Worm (Caenorhabditis elegans) whole organism, L1 larva: ENCODE measurements around the gene col-69.

ENCODE experiments used
- alr-1 ChIP-seq: fragments of 200-800 bp; sonication (Bioruptor generic); optimal IDR thresholded peaks from 2 replicates; lab custom pipeline; 2018; ENCODE audit warnings: borderline replicate concordance, mild to moderate bottlenecking, missing genetic modification characterization, missing compliant biosample characterization
- ama-1 ChIP-seq: fragments of 150-350 bp; optimal IDR thresholded peaks from 2 replicates; lab custom pipeline; 2014
- ceh-63 ChIP-seq: fragments of 200-800 bp; sonication (Bioruptor generic); optimal IDR thresholded peaks from 2 replicates; lab custom pipeline; 2018; ENCODE audit warnings: mild to moderate bottlenecking, missing genetic modification characterization, missing compliant biosample characterization
- ces-1 ChIP-seq: fragments of 150-350 bp; optimal IDR thresholded peaks from 2 replicates; lab custom pipeline; 2014; ENCODE audit warnings: missing biosample characterization, missing genetic modification reagents, missing genetic modification characterization
- efl-3 ChIP-seq: fragments of 200-800 bp; sonication (Bioruptor generic); optimal IDR thresholded peaks from 2 replicates; lab custom pipeline; 2018; ENCODE audit warnings: mild to moderate bottlenecking, missing genetic modification characterization, missing compliant biosample characterization
- egl-13 ChIP-seq: sonication (generic microtip); optimal IDR thresholded peaks from 2 replicates; lab custom pipeline; 2016; ENCODE audit warnings: missing genotype, missing genetic modification reagents, missing genetic modification characterization, missing compliant biosample characterization
- egl-27 ChIP-seq, 2 experiments: fragments of 150-350 bp in 1 of 2; sonication (generic microtip); optimal IDR thresholded peaks; 3 replicates each; lab custom pipeline; 2017 to 2018; ENCODE audit warnings: missing biosample characterization in 2 of 2, missing genetic modification characterization in 2 of 2, missing genetic modification reagents in 2 of 2
- elt-2 ChIP-seq: sonication (generic microtip); optimal IDR thresholded peaks from 2 replicates; lab custom pipeline; 2016; ENCODE audit warnings: missing genetic modification characterization, mild to moderate bottlenecking, inconsistent platforms, missing compliant biosample characterization, missing genetic modification reagents
- elt-3 ChIP-seq, 6 experiments: fragments of 150-350 bp in 1 of 6; sonication (generic microtip); optimal IDR thresholded peaks; 2 replicates each; lab custom pipeline; 2017 to 2018; ENCODE audit warnings: missing biosample characterization in 6 of 6, missing genetic modification characterization in 6 of 6, inconsistent platforms in 1 of 6
- fkh-10 ChIP-seq: sonication (generic microtip); optimal IDR thresholded peaks from 2 replicates; lab custom pipeline; 2017; ENCODE audit warnings: missing biosample characterization, missing genetic modification reagents, missing genetic modification characterization
- hlh-17 ChIP-seq: fragments of 200-800 bp; sonication (Bioruptor generic); optimal IDR thresholded peaks from 2 replicates; lab custom pipeline; 2018; ENCODE audit warnings: missing genetic modification characterization, mild to moderate bottlenecking, missing compliant biosample characterization, moderate library complexity, borderline replicate concordance
- hpl-2 ChIP-seq: fragments of 150-350 bp; optimal IDR thresholded peaks from 2 replicates; lab custom pipeline; 2014; ENCODE audit warnings: missing biosample characterization, missing genetic modification reagents, missing genetic modification characterization
- jun-1 ChIP-seq: fragments of 150-350 bp; optimal IDR thresholded peaks from 2 replicates; lab custom pipeline; 2014; ENCODE audit warnings: missing biosample characterization, missing genetic modification reagents, missing genetic modification characterization
- lin-13 ChIP-seq: fragments of 150-350 bp; optimal IDR thresholded peaks from 2 replicates; lab custom pipeline; 2014; ENCODE audit warnings: missing biosample characterization, missing genetic modification reagents, missing genetic modification characterization
- lin-39 ChIP-seq: fragments of 150-350 bp; optimal IDR thresholded peaks from 2 replicates; lab custom pipeline; 2014; ENCODE audit warnings: missing biosample characterization, missing genetic modification reagents, missing genetic modification characterization
- nhr-12 ChIP-seq: sonication (generic microtip); optimal IDR thresholded peaks from 2 replicates; lab custom pipeline; 2017; ENCODE audit warnings: missing biosample characterization, missing genetic modification characterization
- nhr-237 ChIP-seq: fragments of 150-350 bp; optimal IDR thresholded peaks from 2 replicates; lab custom pipeline; 2014; ENCODE audit warnings: missing biosample characterization, missing genetic modification characterization
- nhr-71 ChIP-seq: sonication (generic microtip); optimal IDR thresholded peaks from 2 replicates; lab custom pipeline; 2016; ENCODE audit warnings: mild to moderate bottlenecking, missing genetic modification characterization, moderate library complexity, missing compliant biosample characterization
- nhr-76 ChIP-seq: sonication (generic microtip); optimal IDR thresholded peaks from 2 replicates; lab custom pipeline; 2017; ENCODE audit warnings: missing biosample characterization, missing genetic modification characterization
- nhr-77 ChIP-seq: fragments of 150-350 bp; optimal IDR thresholded peaks from 2 replicates; lab custom pipeline; 2014; ENCODE audit warnings: missing biosample characterization, missing genetic modification characterization
- nhr-84 ChIP-seq: sonication (generic microtip); optimal IDR thresholded peaks from 2 replicates; lab custom pipeline; 2017; ENCODE audit warnings: missing biosample characterization, missing genetic modification characterization
- nhr-90 ChIP-seq: sonication (generic microtip); optimal IDR thresholded peaks from 2 replicates; lab custom pipeline; 2016; ENCODE audit warnings: mild to moderate bottlenecking, missing genetic modification characterization, missing compliant biosample characterization; ENCODE audit not compliant: poor library complexity
- pag-3 ChIP-seq: sonication (generic microtip); optimal IDR thresholded peaks from 2 replicates; lab custom pipeline; 2017; ENCODE audit warnings: missing genetic modification characterization, mild to moderate bottlenecking, missing compliant biosample characterization, antibody characterized with exemption, borderline replicate concordance; ENCODE audit not compliant: insufficient read depth
- pax-3 ChIP-seq: fragments of 200-800 bp; sonication (Bioruptor generic); optimal IDR thresholded peaks from 2 replicates; lab custom pipeline; 2018; ENCODE audit warnings: mild to moderate bottlenecking, missing genetic modification characterization, moderate library complexity, missing compliant biosample characterization
- snu-23 ChIP-seq: sonication (generic microtip); optimal IDR thresholded peaks from 2 replicates; lab custom pipeline; 2016; ENCODE audit warnings: missing genetic modification characterization, missing compliant biosample characterization
- sup-37 ChIP-seq: fragments of 200-800 bp; sonication (Bioruptor generic); optimal IDR thresholded peaks from 2 replicates; lab custom pipeline; 2018; ENCODE audit warnings: mild to moderate bottlenecking, missing genetic modification characterization, missing compliant biosample characterization
- swsn-7 ChIP-seq: sonication (generic microtip); optimal IDR thresholded peaks from 2 replicates; lab custom pipeline; 2016; ENCODE audit warnings: missing genetic modification characterization, missing compliant biosample characterization
- tlp-1 ChIP-seq: fragments of 150-350 bp; optimal IDR thresholded peaks from 2 replicates; lab custom pipeline; 2014; ENCODE audit warnings: missing biosample characterization, missing genetic modification characterization
- unc-130 ChIP-seq: fragments of 150-350 bp; optimal IDR thresholded peaks from 2 replicates; lab custom pipeline; 2017; ENCODE audit warnings: missing biosample characterization, missing genetic modification characterization, inconsistent platforms
- unc-30 ChIP-seq: sonication (generic microtip); optimal IDR thresholded peaks from 2 replicates; lab custom pipeline; 2017; ENCODE audit warnings: missing biosample characterization, missing genetic modification characterization
- unc-86 ChIP-seq: sonication (generic microtip); optimal IDR thresholded peaks from 2 replicates; lab custom pipeline; 2016; ENCODE audit warnings: missing genetic modification characterization, missing compliant biosample characterization
- vab-15 ChIP-seq: sonication (generic microtip); optimal IDR thresholded peaks from 2 replicates; lab custom pipeline; 2017; ENCODE audit warnings: missing genotype, mild to moderate bottlenecking, missing genetic modification characterization, missing compliant biosample characterization
- ztf-4 ChIP-seq: fragments of 150-350 bp; optimal IDR thresholded peaks from 2 replicates; lab custom pipeline; 2014; ENCODE audit warnings: missing biosample characterization, missing genetic modification characterization

The col-69 gene

DNA sequence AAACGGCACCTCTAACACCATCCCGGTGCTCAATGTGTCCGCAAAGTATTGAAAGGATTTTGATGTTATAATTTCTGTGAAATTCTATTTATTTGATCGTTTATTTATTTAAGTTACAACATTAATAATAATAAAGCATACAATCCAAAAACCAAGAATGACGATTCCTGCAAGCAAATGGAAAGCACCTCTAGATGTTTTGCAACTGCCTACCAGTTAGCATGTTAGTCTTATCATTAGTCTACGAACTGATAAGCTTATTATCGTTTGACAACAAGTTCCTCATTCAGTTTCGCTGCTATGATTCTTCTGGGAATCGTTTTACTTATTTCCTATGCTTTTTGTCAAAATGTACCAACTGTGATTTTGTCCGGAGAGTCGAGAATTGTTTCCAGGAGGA lies 5.9 kb downstream of the col-69 start, which contains the start of gene K01A2.6:
TSS of gene K01A2.6 (plus strand) at position 301 of the 400 bp plus-strand sequence.
- TF ChIP-seq alr-1 (tag; lab: Kevin White, UChicago), result no peak
- TF ChIP-seq unc-30 (tag; lab: Kevin White, UChicago), result no peak
- no peak for TF ChIP-seq unc-130 (tag; lab: Kevin White, UChicago)
- no peak for TF ChIP-seq swsn-7 (tag; lab: Kevin White, UChicago)
- TF ChIP-seq nhr-84 (tag; lab: Kevin White, UChicago), result no peak
- no peak for TF ChIP-seq ama-1
- TF ChIP-seq nhr-12, result no peak
- TF ChIP-seq vab-15 (tag; lab: Kevin White, UChicago), result no peak
- TF ChIP-seq lin-39 (tag; lab: Kevin White, UChicago), result no peak
- no peak for TF ChIP-seq ceh-63 (GFP tag; lab: Kevin White, UChicago)
- no peak for TF ChIP-seq egl-27 (tag; optimal IDR thresholded peaks at IDR 0.05; lab: Kevin White, UChicago)
- TF ChIP-seq egl-13 (tag; lab: Kevin White, UChicago), result no peak
- TF ChIP-seq unc-86 (tag; lab: Kevin White, UChicago), result no peak
- no peak for TF ChIP-seq nhr-237 (tag; lab: Kevin White, UChicago)
- no peak for TF ChIP-seq sup-37 (GFP tag; lab: Kevin White, UChicago)
- TF ChIP-seq snu-23 (GFP tag; lab: Kevin White, UChicago), result no peak
- TF ChIP-seq efl-3 (GFP tag; lab: Kevin White, UChicago), result no peak
- TF ChIP-seq fkh-10 (GFP tag; lab: Kevin White, UChicago), result no peak
- TF ChIP-seq ces-1, result no peak
- no peak for TF ChIP-seq lin-13 (GFP tag; lab: Kevin White, UChicago)

DNA sequence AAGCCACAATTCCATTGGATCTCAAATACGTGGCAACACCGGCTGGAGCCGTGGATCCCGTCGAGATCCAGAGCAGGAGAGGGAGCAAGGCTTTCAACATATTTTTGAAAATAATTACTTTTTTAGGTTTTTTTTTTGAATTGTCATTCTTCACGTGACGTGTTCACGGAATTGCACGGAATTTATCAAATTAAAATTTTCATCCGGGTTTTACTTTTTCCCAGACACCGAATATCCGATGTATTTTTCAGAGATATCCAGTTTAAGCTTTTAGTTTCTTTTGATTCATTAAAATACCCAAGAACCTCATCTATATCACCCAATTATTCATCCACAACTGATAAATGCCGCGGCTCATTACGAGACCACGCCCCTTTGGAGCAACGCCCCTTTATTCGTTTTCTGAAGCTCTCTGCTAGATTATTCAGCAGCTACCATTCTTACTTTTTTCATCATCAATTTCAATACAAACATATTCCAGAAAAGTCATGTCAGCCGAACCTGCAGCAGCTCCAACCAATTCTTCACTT lies 8.6 kb downstream of the col-69 start, which contains the start of the genes clec-117 and B0432.1:
TSS of gene clec-117 (minus strand) at position 101 of the 530 bp plus-strand sequence.
TSS of gene B0432.1 (plus strand) at position 480 of the 530 bp plus-strand sequence.
- no peak for TF ChIP-seq nhr-76
- no peak for TF ChIP-seq ces-1
- TF ChIP-seq nhr-90 (tag; lab: Kevin White, UChicago), result no peak
- no peak for TF ChIP-seq nhr-77
- TF ChIP-seq vab-15 (tag; lab: Kevin White, UChicago), result no peak

DNA sequence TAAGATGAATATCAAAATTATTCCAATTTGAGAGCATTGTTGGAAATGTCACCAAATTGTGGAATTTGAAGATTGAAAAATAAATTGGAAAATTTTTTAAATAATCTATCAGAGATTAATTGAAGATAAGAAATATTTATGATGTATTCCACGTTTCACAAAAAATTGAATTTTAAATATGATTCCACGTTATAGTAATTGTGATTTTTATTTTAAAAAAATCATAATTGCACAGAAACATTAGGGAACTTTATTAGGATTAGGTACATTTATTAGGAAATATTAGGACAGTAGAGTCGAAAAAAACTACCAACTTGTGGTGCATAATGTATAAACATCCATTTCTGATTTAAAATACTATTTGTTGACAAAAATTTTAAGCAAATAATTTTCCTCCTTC lies 10.9 kb downstream of the col-69 start, which contains the start of gene B0432.11:
TSS of gene B0432.11 (minus strand) at position 101 of the 400 bp plus-strand sequence.
- TF ChIP-seq pag-3 (no peak), elt-3 (tag; optimal IDR thresholded peaks at IDR 0.05; lab: Kevin White, UChicago) (no peak), jun-1 (tag; lab: Kevin White, UChicago) (no peak), tlp-1 (tag; lab: Kevin White, UChicago) (no peak), pax-3 (no peak), nhr-12 (no peak)
- TF ChIP-seq, all 84 proteins: peak for 0

DNA sequence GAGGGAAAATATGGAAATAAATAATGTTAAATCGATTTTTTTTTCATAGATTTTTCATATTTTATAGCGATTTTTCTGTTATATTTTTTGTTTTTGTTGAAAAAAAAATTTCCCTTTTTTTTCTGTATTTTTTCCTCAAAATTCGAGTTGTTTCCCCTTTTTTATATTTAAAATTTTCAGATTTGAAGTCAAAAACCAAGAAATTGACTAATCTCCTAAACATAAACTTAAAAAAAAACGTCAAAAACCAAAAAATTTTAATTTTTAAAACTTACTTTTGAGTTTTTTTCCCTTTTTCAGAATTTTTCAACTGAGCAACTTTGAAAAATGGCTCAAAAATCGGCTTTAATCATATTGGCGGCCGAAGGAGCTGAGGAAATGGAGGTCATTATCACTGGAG lies 15.3 kb downstream of the col-69 start, which contains the start of gene djr-1.1:
TSS of gene djr-1.1 (plus strand) at position 301 of the 400 bp plus-strand sequence.
- TF ChIP-seq hpl-2 (GFP tag; lab: Kevin White, UChicago) (no peak), elt-2 (tag; lab: Kevin White, UChicago) (no peak), ama-1 (no peak), sup-37 (GFP tag; lab: Kevin White, UChicago) (no peak), nhr-77 (no peak), snu-23 (GFP tag; lab: Kevin White, UChicago) (no peak), hlh-17 (GFP tag; lab: Kevin White, UChicago) (no peak), ztf-4 (no peak), nhr-84 (tag; lab: Kevin White, UChicago) (no peak), nhr-71 (tag; lab: Kevin White, UChicago) (no peak)
